Worm (Caenorhabditis elegans): ENCODE measurements around the gene B0334.13.

B0334.13 gene

ce11 chrII:11537115-11537514, 49.0 kb downstream of the B0334.13 start (continued):
- TF ChIP-seq snpc-4 (GFP tag; optimal IDR thresholded peaks at IDR 0.05) = no peak
- TF ChIP-seq snpc-4 (tag; optimal IDR thresholded peaks at IDR 0.05) = peak in 2 of 4 experiments; percentile 19 to 23
- 0 out of 2 replicates have a peak, but pooled peaks have one; percentile 38 for TF ChIP-seq attf-3 (GFP tag; conservative IDR thresholded peaks at IDR 0.05)
- TF ChIP-seq attf-5 (GFP tag; optimal IDR thresholded peaks at IDR 0.05) = no peak
- TF ChIP-seq dpff-1 (tag; optimal IDR thresholded peaks at IDR 0.05) = no peak
- no peak for TF ChIP-seq egl-44 (GFP tag; IDR thresholded peaks at IDR 0.05)
- TF ChIP-seq mxl-1 (tag; optimal IDR thresholded peaks at IDR 0.05) = no peak
- TF ChIP-seq dox-1 (GFP tag; IDR thresholded peaks at IDR 0.05) = peak; percentile 92
- TF ChIP-seq rpc-1 (optimal IDR thresholded peaks at IDR 0.05) = no peak
- TF ChIP-seq rpc-1 (tag; optimal IDR thresholded peaks at IDR 0.05) = no peak
- peak; percentile 79; the same call in 1 of the 2 replicates for TF ChIP-seq lir-1 (GFP tag; conservative IDR thresholded peaks at IDR 0.05)
- no peak for TF ChIP-seq let-526 (GFP tag; IDR thresholded peaks at IDR 0.05)
- TF ChIP-seq ztf-25 (GFP tag; IDR thresholded peaks at IDR 0.05) = no peak
- peak; percentile 92 for TF ChIP-seq madf-3 (GFP tag; IDR thresholded peaks at IDR 0.05)
- TF ChIP-seq Y56A3A.18 (GFP tag; IDR thresholded peaks at IDR 0.05) = no peak
- TF ChIP-seq snpc-1.1 (tag; optimal IDR thresholded peaks at IDR 0.05; ENCODE audit: insufficient read depth) = no peak
- no peak for TF ChIP-seq Y79H2A.3 (GFP tag; conservative IDR thresholded peaks at IDR 0.05)
- TF ChIP-seq chd-7 (tag; optimal IDR thresholded peaks at IDR 0.05) = no peak
- peak; percentile 78; the same call in 1 of the 2 replicates for TF ChIP-seq F37B4.10 (GFP tag; IDR thresholded peaks at IDR 0.05)
- TF ChIP-seq madf-6 (GFP tag; IDR thresholded peaks at IDR 0.05) = peak; percentile 98
- TF ChIP-seq lsl-1 (GFP tag; optimal IDR thresholded peaks at IDR 0.05) = peak; percentile 80
- TF ChIP-seq ztf-26 (tag; optimal IDR thresholded peaks at IDR 0.05) = no peak
- no peak for TF ChIP-seq ccch-3 (GFP tag; optimal IDR thresholded peaks at IDR 0.05)
- no peak for TF ChIP-seq lin-26 (GFP tag; IDR thresholded peaks at IDR 0.05)
- no peak for TF ChIP-seq nhr-120 (GFP tag; IDR thresholded peaks at IDR 0.05)
- no peak for TF ChIP-seq F10E7.11 (tag; optimal IDR thresholded peaks at IDR 0.05)
- no peak for TF ChIP-seq ceh-79 (tag; optimal IDR thresholded peaks at IDR 0.05)
- no peak for TF ChIP-seq hlh-26 (GFP tag; conservative IDR thresholded peaks at IDR 0.05)
- TF ChIP-seq aptf-2 (GFP tag; conservative IDR thresholded peaks at IDR 0.05) = peak; percentile 85
- no peak for TF ChIP-seq somi-1 (GFP tag; optimal IDR thresholded peaks at IDR 0.05)
- TF ChIP-seq F52B5.7 (tag; optimal IDR thresholded peaks at IDR 0.05) = no peak
- TF ChIP-seq ceh-58 (GFP tag; IDR thresholded peaks at IDR 0.05) = 0 out of 2 replicates have a peak, but pooled peaks have one; percentile 20
- TF ChIP-seq B0019.2 (GFP tag; conservative IDR thresholded peaks at IDR 0.05) = peak; percentile 28; the same call in 1 of the 2 replicates
- TF ChIP-seq ceh-91 (GFP tag; IDR thresholded peaks at IDR 0.05) = peak; percentile 94
- peak; percentile 79 for TF ChIP-seq F33H1.4 (GFP tag; IDR thresholded peaks at IDR 0.05)
- TF ChIP-seq sdz-38 (tag; optimal IDR thresholded peaks at IDR 0.05) = no peak
- no peak for TF ChIP-seq nfyb-1 (GFP tag; IDR thresholded peaks at IDR 0.05)
- TF ChIP-seq unc-130 (GFP tag; optimal IDR thresholded peaks at IDR 0.05) = peak; percentile 72
- peak; percentile 44 for TF ChIP-seq hrde-1 (tag; optimal IDR thresholded peaks at IDR 0.05; ENCODE audit: borderline replicate concordance)
- no peak for TF ChIP-seq ama-1 (optimal IDR thresholded peaks at IDR 0.05)
- TF ChIP-seq ama-1 (GFP tag; optimal IDR thresholded peaks at IDR 0.05) = no peak
- TF ChIP-seq B0035.1 (tag; optimal IDR thresholded peaks at IDR 0.05) = no peak
- no peak for TF ChIP-seq F57A8.1 (GFP tag; optimal IDR thresholded peaks at IDR 0.05)
- TF ChIP-seq B0261.1 (tag; optimal IDR thresholded peaks at IDR 0.05) = no peak
- no peak for TF ChIP-seq pha-4 (tag; optimal IDR thresholded peaks at IDR 0.05)
- TF ChIP-seq ztf-18 (tag; optimal IDR thresholded peaks at IDR 0.05) = peak; percentile 2
- TF ChIP-seq lag-1 (GFP tag; IDR thresholded peaks at IDR 0.05) = no peak
- peak; percentile 81 for TF ChIP-seq tlf-1 (GFP tag; optimal IDR thresholded peaks at IDR 0.05)
- TF ChIP-seq ztf-28 (GFP tag; IDR thresholded peaks at IDR 0.05) = 0 out of 2 replicates have a peak, but pooled peaks have one; percentile 51
- TF ChIP-seq bed-2 (GFP tag; IDR thresholded peaks at IDR 0.05) = peak; percentile 81; the same call in 1 of the 2 replicates
